Fruit fly (Drosophila melanogaster): Measurements from ENCODE around the gene Cpr76Bd.

Cpr76Bd gene

dm6 chr3L:19561745-19562144 is 29.2 kb downstream of the Cpr76Bd start (continued):
- TF ChIP-seq slp2 (GFP tag; optimal IDR thresholded peaks at IDR 0.05) (no peak), CG6765 (GFP tag; optimal IDR thresholded peaks at IDR 0.05) (no peak), schlank (tag; optimal IDR thresholded peaks at IDR 0.05) (no peak), HLH4C (GFP tag; IDR thresholded peaks at IDR 0.05; ENCODE audit: partially characterized antibody) (no peak), CG13775 (GFP tag; optimal IDR thresholded peaks at IDR 0.05) (no peak), CG10366 (GFP tag; IDR thresholded peaks at IDR 0.05) (no peak), CG12236 (GFP tag; optimal IDR thresholded peaks at IDR 0.05) (no peak), Rfx (GFP tag; IDR thresholded peaks at IDR 0.05) (0 out of 2 replicates have a peak, but pooled peaks have one; percentile 24), CG43689 (GFP tag; IDR thresholded peaks at IDR 0.05) (no peak), hbn (GFP tag; IDR thresholded peaks at IDR 0.05; ENCODE audit: partially characterized antibody) (no peak), crol (GFP tag; IDR thresholded peaks at IDR 0.05) (no peak), seq (GFP tag; IDR thresholded peaks at IDR 0.05) (no peak), al (GFP tag; IDR thresholded peaks at IDR 0.05) (peak; percentile 45), Dfd (GFP tag; optimal IDR thresholded peaks at IDR 0.05) (no peak), az2 (GFP tag; optimal IDR thresholded peaks at IDR 0.05) (no peak), CG7372 (GFP tag; IDR thresholded peaks at IDR 0.05) (no peak), Hr78 (GFP tag; optimal IDR thresholded peaks at IDR 0.05) (no peak), CG17359 (tag; optimal IDR thresholded peaks at IDR 0.05) (peak; percentile 52), gfzf (GFP tag; optimal IDR thresholded peaks at IDR 0.05) (no peak), Ets97D (GFP tag; optimal IDR thresholded peaks at IDR 0.05) (no peak), NFAT (GFP tag; IDR thresholded peaks at IDR 0.05) (no peak), CG11696 (GFP tag; IDR thresholded peaks at IDR 0.05) (no peak), Hmx (GFP tag; optimal IDR thresholded peaks at IDR 0.05) (peak; percentile 51), CG12659 (GFP tag; optimal IDR thresholded peaks at IDR 0.05) (no peak), Dp (GFP tag; optimal IDR thresholded peaks at IDR 0.05) (no peak), sd (tag; optimal IDR thresholded peaks at IDR 0.05) (no peak), Med (GFP tag) (peak; percentile 18), MESR4 (GFP tag; optimal IDR thresholded peaks at IDR 0.05) (no peak), Atf-2 (GFP tag; optimal IDR thresholded peaks at IDR 0.05) (no peak), MBD-R2 (GFP tag; IDR thresholded peaks at IDR 0.05) (no peak), sug (tag; optimal IDR thresholded peaks at IDR 0.05) (no peak), prd (optimal IDR thresholded peaks at IDR 0.05) (no peak), prd (GFP tag; IDR thresholded peaks at IDR 0.05) (no peak), lilli (GFP tag; optimal IDR thresholded peaks at IDR 0.05) (peak; percentile 52), CG15011 (GFP tag; optimal IDR thresholded peaks at IDR 0.05) (peak; percentile 42), CTCF (GFP tag; optimal IDR thresholded peaks at IDR 0.05) (no peak), rib (GFP tag; IDR thresholded peaks at IDR 0.05) (no peak), ab (GFP tag; optimal IDR thresholded peaks at IDR 0.05) (no peak), hth (optimal IDR thresholded peaks at IDR 0.05) (no peak), CG8359 (GFP tag; optimal IDR thresholded peaks at IDR 0.05; ENCODE audit: borderline replicate concordance) (no peak), inv (GFP tag; IDR thresholded peaks at IDR 0.05; ENCODE audit: partially characterized antibody) (no peak), CoRest (tag; optimal IDR thresholded peaks at IDR 0.05) (peak; percentile 27), Hr3 (GFP tag; optimal IDR thresholded peaks at IDR 0.05) (no peak), jumu (GFP tag; optimal IDR thresholded peaks at IDR 0.05) (no peak), Eip74EF (GFP tag; optimal IDR thresholded peaks at IDR 0.05) (no peak), mld (GFP tag; IDR thresholded peaks at IDR 0.05; ENCODE audit: partially characterized antibody) (no peak), PHDP (tag; optimal IDR thresholded peaks at IDR 0.05) (peak; percentile 18), Doc2 (GFP tag; IDR thresholded peaks at IDR 0.05) (no peak), btn (GFP tag; optimal IDR thresholded peaks at IDR 0.05) (no peak), CG11723 (GFP tag; optimal IDR thresholded peaks at IDR 0.05) (no peak), CG11560 (tag; IDR thresholded peaks at IDR 0.05) (no peak), Sox100B (GFP tag; optimal IDR thresholded peaks at IDR 0.05) (no peak), BtbVII (GFP tag; optimal IDR thresholded peaks at IDR 0.05) (peak; percentile 10)
